Worm (Caenorhabditis elegans): ENCODE measurements around the gene W03A5.6.

DNA sequence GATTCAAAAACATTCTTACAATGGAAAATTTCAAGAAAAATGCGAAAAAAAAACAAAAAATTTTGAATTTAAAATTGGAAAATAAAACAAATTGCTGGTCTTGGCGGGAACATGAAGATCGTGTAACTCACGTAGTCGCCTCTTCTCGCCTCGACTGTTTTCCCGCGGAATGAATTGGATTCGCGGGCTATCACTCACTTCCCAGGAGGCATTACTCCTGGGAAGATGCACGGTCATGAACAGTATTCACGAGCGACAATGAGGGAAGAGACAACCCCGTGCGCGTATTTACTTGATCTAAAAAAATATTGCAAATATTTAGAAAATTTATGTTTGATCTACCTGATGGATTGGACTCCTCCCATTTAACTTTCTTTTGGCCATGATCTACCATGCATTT lies 34.1 kb downstream of the W03A5.6 start:
- TF ChIP-seq dao-5 (tag; optimal IDR thresholded peaks at IDR 0.05) (no peak), W03F9.2 (tag; optimal IDR thresholded peaks at IDR 0.05) (no peak)
